Fruit fly (Drosophila melanogaster) whole organism, adult: ENCODE data around the gene rho-5.

Experiments
- CG11617 ChIP-seq: fragments of 200-800 bp; sonication (Bioruptor generic); optimal IDR thresholded peaks from 2 replicates; lab custom pipeline; 2017; ENCODE audit warnings: mild to moderate bottlenecking, missing biosample characterization, missing genetic modification reagents, missing genetic modification characterization
- CG12768 ChIP-seq: fragments of 200-800 bp; sonication (Bioruptor generic); optimal IDR thresholded peaks from 2 replicates; lab custom pipeline; 2017; ENCODE audit warnings: missing biosample characterization, missing genetic modification characterization, mild to moderate bottlenecking, moderate library complexity, missing genetic modification reagents
- CG14711 ChIP-seq: fragments of 200-800 bp; sonication (Bioruptor generic); optimal IDR thresholded peaks from 2 replicates; lab custom pipeline; 2018; ENCODE audit warnings: missing biosample characterization, mild to moderate bottlenecking, missing genetic modification characterization, moderate library complexity
- CG1620 ChIP-seq: fragments of 200-800 bp; sonication (Bioruptor generic); optimal IDR thresholded peaks from 2 replicates; lab custom pipeline; 2016; ENCODE audit warnings: missing biosample characterization, missing genetic modification characterization
- CG33017 ChIP-seq: fragments of 200-800 bp; sonication (Bioruptor generic); optimal IDR thresholded peaks from 2 replicates; lab custom pipeline; 2018; ENCODE audit warnings: missing biosample characterization, mild to moderate bottlenecking, missing genetic modification characterization, moderate library complexity
- CG5204 ChIP-seq: fragments of 200-800 bp; sonication (Bioruptor generic); optimal IDR thresholded peaks from 2 replicates; lab custom pipeline; 2016; ENCODE audit warnings: missing biosample characterization, missing genetic modification characterization
- CG7045 ChIP-seq: fragments of 200-800 bp; sonication (Bioruptor generic); optimal IDR thresholded peaks from 2 replicates; lab custom pipeline; 2017; ENCODE audit warnings: missing biosample characterization, mild to moderate bottlenecking, missing genetic modification characterization
- CG7101 ChIP-seq: fragments of 200-800 bp; sonication (Bioruptor generic); optimal IDR thresholded peaks from 2 replicates; lab custom pipeline; 2018; ENCODE audit warnings: missing biosample characterization, mild to moderate bottlenecking, missing genetic modification characterization, moderate library complexity
- Clk ChIP-seq: fragments of 200-800 bp; sonication (Bioruptor generic); optimal IDR thresholded peaks from 2 replicates; lab custom pipeline; 2017; ENCODE audit warnings: missing biosample characterization, missing genetic modification characterization
- Crg-1 ChIP-seq: fragments of 200-800 bp; sonication (Bioruptor generic); optimal IDR thresholded peaks from 2 replicates; lab custom pipeline; 2016; ENCODE audit warnings: missing biosample characterization, missing genetic modification characterization
- Hr96 ChIP-seq: fragments of 200-800 bp; sonication (Bioruptor generic); optimal IDR thresholded peaks from 2 replicates; lab custom pipeline; 2016; ENCODE audit warnings: missing biosample characterization, missing genetic modification characterization
- Mnt ChIP-seq: fragments of 200-800 bp; sonication (Bioruptor generic); optimal IDR thresholded peaks from 2 replicates; lab custom pipeline; 2016; ENCODE audit warnings: missing biosample characterization, mild to moderate bottlenecking, missing genetic modification characterization
- bab1 ChIP-seq: fragments of 200-800 bp; sonication (Bioruptor generic); optimal IDR thresholded peaks from 3 replicates; lab custom pipeline; 2019; ENCODE audit warnings: missing biosample characterization, mild to moderate bottlenecking, missing genetic modification characterization, moderate library complexity
- cic ChIP-seq: fragments of 200-800 bp; sonication (Bioruptor generic); optimal IDR thresholded peaks from 2 replicates; lab custom pipeline; 2017; ENCODE audit warnings: missing biosample characterization, mild to moderate bottlenecking, missing genetic modification characterization, moderate library complexity
- cnc ChIP-seq, 2 experiments: fragments of >200 bp; optimal IDR thresholded peaks; 2 replicates each; lab custom pipeline; 2017
- kay ChIP-seq: fragments of 200-800 bp; sonication (Bioruptor generic); peaks from one replicate; lab custom pipeline; 2016; ENCODE audit warnings: missing biosample characterization, missing genetic modification characterization, borderline replicate concordance
- ovo ChIP-seq: fragments of 200-800 bp; sonication (Bioruptor generic); optimal IDR thresholded peaks from 2 replicates; lab custom pipeline; 2016; ENCODE audit warnings: missing biosample characterization, missing genetic modification characterization
- pad ChIP-seq: fragments of 200-800 bp; sonication (Bioruptor generic); optimal IDR thresholded peaks from 3 replicates; lab custom pipeline; 2017; ENCODE audit warnings: missing biosample characterization, missing genetic modification characterization, mild to moderate bottlenecking, moderate library complexity, missing genetic modification reagents
- tj ChIP-seq: fragments of 200-800 bp; sonication (Bioruptor generic); optimal IDR thresholded peaks from 3 replicates; lab custom pipeline; 2017; ENCODE audit warnings: missing biosample characterization, mild to moderate bottlenecking, missing genetic modification characterization, moderate library complexity
- toe ChIP-seq: fragments of 200-800 bp; sonication (Bioruptor generic); optimal IDR thresholded peaks from 2 replicates; lab custom pipeline; 2016; ENCODE audit warnings: missing biosample characterization, missing genetic modification characterization

Gene rho-5

DNA sequence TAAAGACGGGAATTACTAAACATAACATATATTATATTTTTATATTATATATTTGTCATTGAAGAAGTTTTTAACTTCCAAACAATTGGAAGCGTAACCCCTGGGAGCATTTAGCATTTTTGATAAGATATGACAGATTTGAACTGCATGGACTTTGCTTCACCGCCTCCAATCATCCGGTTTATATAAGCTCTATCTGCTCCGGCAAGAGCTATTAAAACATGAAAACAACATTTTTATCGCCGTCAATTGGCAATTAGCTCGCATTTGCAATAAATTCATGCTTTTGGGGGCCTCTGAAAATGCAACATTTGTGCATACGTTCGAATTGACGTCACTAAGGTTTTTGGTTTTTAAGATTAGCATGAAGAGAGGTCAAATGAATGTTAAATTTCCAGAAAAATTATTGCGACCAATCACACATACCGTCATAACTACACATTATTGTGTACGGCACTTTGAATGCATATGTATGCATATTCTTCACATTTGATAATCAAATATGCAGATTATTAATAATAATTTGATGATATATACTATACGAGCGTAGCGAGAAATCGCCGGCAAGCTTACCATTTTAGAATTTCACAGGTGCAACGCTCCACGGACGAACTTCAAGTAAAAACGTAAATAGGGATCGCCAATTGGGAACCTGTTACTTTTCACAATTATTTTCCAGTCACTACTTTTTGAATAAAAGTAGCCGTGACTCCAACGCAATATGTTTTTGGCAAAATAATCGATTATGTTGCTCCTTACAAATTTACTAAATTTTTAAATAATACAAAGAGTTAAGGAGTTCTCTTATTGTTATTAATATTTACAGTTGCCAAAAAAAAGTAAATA is 22.2 kb upstream of the rho-5 start, which contains the start of gene Mdh1:
Mdh1 (minus strand) TSS at position 691 of the 846 bp plus-strand sequence.
- TF ChIP-seq Mnt (peak; percentile 28), CG5204 (GFP tag; lab: Kevin White, UChicago) (no peak), bab1 (GFP tag; lab: Kevin White, UChicago) (peak; percentile 32), Crg-1 (GFP tag; lab: Kevin White, UChicago) (no peak), kay (peak; percentile 79), cnc (optimal IDR thresholded peaks at IDR 0.05; lab: Kevin White, UChicago) (no peak), Clk (GFP tag; lab: Kevin White, UChicago) (no peak), CG12768 (GFP tag; lab: Kevin White, UChicago) (peak; percentile 19), CG7101 (tag; lab: Kevin White, UChicago) (no peak), cic (GFP tag; lab: Kevin White, UChicago) (no peak), toe (GFP tag; lab: Kevin White, UChicago) (no peak), CG33017 (tag; lab: Kevin White, UChicago) (peak; percentile 25), ovo (GFP tag; lab: Kevin White, UChicago) (no peak), CG14711 (tag; lab: Kevin White, UChicago) (no peak), Hr96 (GFP tag; lab: Kevin White, UChicago) (no peak), CG11617 (peak; percentile 5), pad (no peak), CG7045 (GFP tag; lab: Kevin White, UChicago) (no peak), CG1620 (GFP tag; lab: Kevin White, UChicago) (no peak), tj (GFP tag; lab: Kevin White, UChicago) (no peak)

DNA sequence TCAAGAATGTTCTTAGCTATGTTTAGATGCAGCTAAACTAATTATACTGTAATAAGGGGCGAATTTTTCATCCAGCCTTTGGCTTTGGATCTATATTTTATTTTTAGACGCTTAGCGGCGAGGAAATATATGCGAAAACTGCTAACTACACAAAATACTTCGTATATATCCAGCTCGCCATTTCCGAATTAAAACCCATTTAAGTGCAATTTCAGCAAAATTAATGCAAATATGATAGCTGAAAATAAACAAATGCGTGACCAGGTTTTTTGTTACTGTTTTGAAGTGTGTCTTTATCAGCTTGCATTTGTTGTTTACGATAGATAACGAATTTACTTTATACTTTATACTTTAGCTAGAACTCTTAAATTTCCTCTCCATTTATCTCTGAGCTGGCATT is 21.3 kb upstream of the rho-5 start:
- peak; percentile 96 for TF ChIP-seq tj (GFP tag; lab: Kevin White, UChicago)
- no peak for TF ChIP-seq cic (GFP tag; lab: Kevin White, UChicago)
- no peak for TF ChIP-seq pad
- TF ChIP-seq ovo (GFP tag; lab: Kevin White, UChicago), result no peak
- TF ChIP-seq CG1620 (GFP tag; lab: Kevin White, UChicago), result no peak
- TF ChIP-seq CG7045 (GFP tag; lab: Kevin White, UChicago), result no peak
- no peak for TF ChIP-seq Hr96 (GFP tag; lab: Kevin White, UChicago)
- no peak for TF ChIP-seq toe (GFP tag; lab: Kevin White, UChicago)

DNA sequence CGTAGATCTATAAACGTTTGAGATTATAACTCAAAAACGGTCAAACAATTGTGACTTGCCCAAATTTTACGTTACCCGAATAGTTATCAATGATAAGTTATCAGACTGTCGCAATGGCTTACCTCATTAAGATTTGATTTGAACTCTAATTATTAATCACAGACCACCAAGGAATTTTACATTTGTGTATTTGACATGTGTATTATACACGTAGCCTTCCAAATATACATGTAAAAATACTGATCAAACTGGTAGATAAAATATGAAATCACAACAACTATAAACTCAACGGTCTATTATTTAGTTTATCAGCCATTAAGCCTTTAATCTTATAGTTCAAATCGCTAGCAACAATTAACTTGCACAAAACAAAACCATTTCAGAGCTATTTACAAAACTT is 19.8 kb upstream of the rho-5 start:
- TF ChIP-seq tj (GFP tag; lab: Kevin White, UChicago) (no peak), cnc (optimal IDR thresholded peaks at IDR 0.05; lab: Kevin White, UChicago) (no peak), CG7101 (tag; lab: Kevin White, UChicago) (no peak), kay (no peak), toe (GFP tag; lab: Kevin White, UChicago) (no peak), Mnt (no peak), CG7045 (GFP tag; lab: Kevin White, UChicago) (no peak), CG11617 (no peak), CG12768 (GFP tag; lab: Kevin White, UChicago) (no peak), CG5204 (GFP tag; lab: Kevin White, UChicago) (no peak), cic (GFP tag; lab: Kevin White, UChicago) (no peak), ovo (GFP tag; lab: Kevin White, UChicago) (no peak), pad (no peak), CG14711 (tag; lab: Kevin White, UChicago) (no peak), Clk (GFP tag; lab: Kevin White, UChicago) (no peak), Crg-1 (GFP tag; lab: Kevin White, UChicago) (no peak), Hr96 (GFP tag; lab: Kevin White, UChicago) (no peak)

DNA sequence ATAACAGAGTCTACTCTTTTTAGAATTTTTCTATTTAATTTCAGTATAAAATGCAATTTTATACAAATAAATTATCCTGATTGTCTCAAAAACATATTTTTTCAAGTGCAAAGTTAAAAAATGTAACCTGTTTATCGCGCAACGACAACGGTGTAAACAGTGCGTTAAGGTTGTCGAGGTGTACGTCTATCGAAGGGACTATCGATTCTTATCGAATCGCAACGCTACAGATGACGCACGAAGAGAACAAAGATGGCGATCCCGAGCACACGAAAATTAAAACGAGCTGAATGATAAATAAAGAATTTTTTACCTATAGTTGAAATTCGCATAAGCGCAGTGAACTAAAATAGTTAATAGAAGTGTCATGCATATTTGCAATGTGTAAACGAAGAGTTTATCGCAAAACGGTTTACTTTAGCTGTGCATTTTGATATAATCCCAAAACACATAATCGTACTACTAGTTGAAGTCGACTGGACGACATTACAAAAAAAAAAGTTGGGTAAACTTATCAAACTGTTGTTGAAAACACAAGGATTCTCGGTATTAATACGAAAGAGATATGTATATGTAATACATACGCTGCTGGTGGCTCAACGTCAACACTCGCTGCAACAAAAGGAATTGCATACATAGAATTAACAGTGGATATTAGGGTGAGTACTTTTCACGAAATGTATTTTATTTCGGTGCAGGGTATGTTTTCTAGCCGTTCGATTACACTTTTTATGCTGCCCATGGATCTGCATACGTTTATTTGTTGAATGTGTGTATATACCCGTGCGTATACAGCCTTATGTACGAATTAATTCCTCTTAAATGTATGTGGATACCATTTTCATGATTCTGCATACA is 14.4 kb upstream of the rho-5 start, which contains the start of gene da:
da (plus strand) TSS at position 237 of the 858 bp plus-strand sequence.
- TF ChIP-seq Hr96 (GFP tag; lab: Kevin White, UChicago) (no peak), CG7045 (GFP tag; lab: Kevin White, UChicago) (peak; percentile 53), CG7101 (tag; lab: Kevin White, UChicago) (peak; percentile 62), CG11617 (peak; percentile 74), CG5204 (GFP tag; lab: Kevin White, UChicago) (no peak), cnc (optimal IDR thresholded peaks at IDR 0.05; lab: Kevin White, UChicago) (no peak), tj (GFP tag; lab: Kevin White, UChicago) (peak; percentile 30), Mnt (peak; percentile 69), kay (peak; percentile 99), pad (peak; percentile 28), ovo (GFP tag; lab: Kevin White, UChicago) (no peak), Crg-1 (GFP tag; lab: Kevin White, UChicago) (peak; percentile 33), Clk (GFP tag; lab: Kevin White, UChicago) (no peak), CG33017 (tag; lab: Kevin White, UChicago) (peak; percentile 49), CG1620 (GFP tag; lab: Kevin White, UChicago) (peak; percentile 70), toe (GFP tag; lab: Kevin White, UChicago) (no peak), CG12768 (GFP tag; lab: Kevin White, UChicago) (peak; percentile 52), cic (GFP tag; lab: Kevin White, UChicago) (peak; percentile 45), CG14711 (tag; lab: Kevin White, UChicago) (peak; percentile 63), bab1 (GFP tag; lab: Kevin White, UChicago) (peak; percentile 21)
